Fruit fly (Drosophila melanogaster): ENCODE measurements around the gene CG31777.

The CG31777 gene

dm6 chr2L:3737003-3737662 lies 30.3 kb upstream of the CG31777 start:
- TF ChIP-seq ey (GFP tag; optimal IDR thresholded peaks at IDR 0.05) (no peak), Jra (GFP tag; optimal IDR thresholded peaks at IDR 0.05) (no peak), brk (GFP tag; optimal IDR thresholded peaks at IDR 0.05) (no peak), Hr78 (GFP tag; optimal IDR thresholded peaks at IDR 0.05) (no peak), Mio (GFP tag; optimal IDR thresholded peaks at IDR 0.05) (no peak), CrebA (GFP tag; optimal IDR thresholded peaks at IDR 0.05; ENCODE audit: borderline replicate concordance) (no peak), Myc (optimal IDR thresholded peaks at IDR 0.05) (no peak), woc (GFP tag; optimal IDR thresholded peaks at IDR 0.05) (no peak), dmrt93B (GFP tag; optimal IDR thresholded peaks at IDR 0.05) (no peak), dsf (GFP tag; optimal IDR thresholded peaks at IDR 0.05; ENCODE audit: borderline replicate concordance) (no peak), GATAd (GFP tag; optimal IDR thresholded peaks at IDR 0.05) (no peak), sage (GFP tag; optimal IDR thresholded peaks at IDR 0.05) (no peak), sv (GFP tag; optimal IDR thresholded peaks at IDR 0.05) (no peak), Rel (GFP tag; optimal IDR thresholded peaks at IDR 0.05) (no peak), Rel (tag; optimal IDR thresholded peaks at IDR 0.05) (no peak), Hr83 (GFP tag; optimal IDR thresholded peaks at IDR 0.05; ENCODE audit: poor library complexity, severe bottlenecking) (no peak), dl (GFP tag; optimal IDR thresholded peaks at IDR 0.05; ENCODE audit: insufficient read depth in 1 of 2, partially characterized antibody in 2 of 2) (no peak)

- TF ChIP-seq pan (optimal IDR thresholded peaks at IDR 0.05) (no peak), tai (GFP tag; optimal IDR thresholded peaks at IDR 0.05) (no peak), dmrt93B (GFP tag; optimal IDR thresholded peaks at IDR 0.05) (no peak), CG32264 (GFP tag; optimal IDR thresholded peaks at IDR 0.05) (no peak), dl (GFP tag; optimal IDR thresholded peaks at IDR 0.05; ENCODE audit: insufficient read depth in 1 of 2, partially characterized antibody in 2 of 2) (no peak), jim (GFP tag; optimal IDR thresholded peaks at IDR 0.05) (no peak), rgr (GFP tag; optimal IDR thresholded peaks at IDR 0.05) (no peak), usp (GFP tag; optimal IDR thresholded peaks at IDR 0.05) (no peak), br (GFP tag; optimal IDR thresholded peaks at IDR 0.05) (no peak), CrebA (GFP tag; optimal IDR thresholded peaks at IDR 0.05; ENCODE audit: borderline replicate concordance) (no peak), CG9705 (GFP tag; optimal IDR thresholded peaks at IDR 0.05) (no peak), Jra (GFP tag; optimal IDR thresholded peaks at IDR 0.05) (no peak), sage (GFP tag; optimal IDR thresholded peaks at IDR 0.05) (no peak), sv (GFP tag; optimal IDR thresholded peaks at IDR 0.05) (no peak), Abd-B (GFP tag; optimal IDR thresholded peaks at IDR 0.05) (no peak), Myc (optimal IDR thresholded peaks at IDR 0.05) (no peak), lola (GFP tag; optimal IDR thresholded peaks at IDR 0.05) (no peak), OdsH (GFP tag; optimal IDR thresholded peaks at IDR 0.05) (no peak), Hnf4 (GFP tag; optimal IDR thresholded peaks at IDR 0.05) (no peak), Hr83 (GFP tag; optimal IDR thresholded peaks at IDR 0.05; ENCODE audit: poor library complexity, severe bottlenecking) (no peak)
Measured at dm6 chr2L:3731055-3731454, 24.2 kb upstream of the CG31777 start.

- no peak for TF ChIP-seq foxo (GFP tag; optimal IDR thresholded peaks at IDR 0.05)
- no peak for TF ChIP-seq tai (GFP tag; optimal IDR thresholded peaks at IDR 0.05)
- TF ChIP-seq Sp1 (GFP tag; optimal IDR thresholded peaks at IDR 0.05) = no peak
- no peak for TF ChIP-seq brk (GFP tag; optimal IDR thresholded peaks at IDR 0.05)
- no peak for TF ChIP-seq jim (GFP tag; optimal IDR thresholded peaks at IDR 0.05)
- TF ChIP-seq h (GFP tag; optimal IDR thresholded peaks at IDR 0.05) = no peak
- no peak for TF ChIP-seq br (GFP tag; optimal IDR thresholded peaks at IDR 0.05)
- no peak for TF ChIP-seq dmrt93B (GFP tag; optimal IDR thresholded peaks at IDR 0.05)
- no peak for TF ChIP-seq ey (GFP tag; optimal IDR thresholded peaks at IDR 0.05)
- TF ChIP-seq Dfd (GFP tag; optimal IDR thresholded peaks at IDR 0.05) = no peak
- TF ChIP-seq CG9705 (GFP tag; optimal IDR thresholded peaks at IDR 0.05) = no peak
- no peak for TF ChIP-seq HLH106 (tag; optimal IDR thresholded peaks at IDR 0.05)
- TF ChIP-seq lola (GFP tag; optimal IDR thresholded peaks at IDR 0.05) = no peak
- TF ChIP-seq sage (GFP tag; optimal IDR thresholded peaks at IDR 0.05) = no peak
- TF ChIP-seq usp (GFP tag; optimal IDR thresholded peaks at IDR 0.05) = no peak
- no peak for TF ChIP-seq Rel (GFP tag; optimal IDR thresholded peaks at IDR 0.05)
- TF ChIP-seq Rel (tag; optimal IDR thresholded peaks at IDR 0.05) = no peak
- TF ChIP-seq Hr78 (GFP tag; optimal IDR thresholded peaks at IDR 0.05) = no peak
- TF ChIP-seq dsf (GFP tag; optimal IDR thresholded peaks at IDR 0.05; ENCODE audit: borderline replicate concordance) = no peak
- TF ChIP-seq psq (GFP tag; optimal IDR thresholded peaks at IDR 0.05) = no peak
- TF ChIP-seq rgr (GFP tag; optimal IDR thresholded peaks at IDR 0.05) = no peak
Measured at dm6 chr2L:3730182-3730975, 23.5 kb upstream of the CG31777 start, which contains the start of gene CG10019. Gene CG10019 (plus strand): TSS chr2L:3730466.

Data from whole organism, wandering third instar larva.